Worm (Caenorhabditis elegans) whole organism, L4/young adult: ENCODE results near the gene fbxa-213.
A peak's percentile ranks its signal among the peaks of the same experiment; 100 is the strongest.

ENCODE experiments used
- W03F9.2 ChIP-seq: fragments of 150-350 bp; optimal IDR thresholded peaks from 2 replicates; lab custom pipeline; 2014; ENCODE audit warnings: missing biosample characterization, missing genetic modification characterization
- dao-5 ChIP-seq: sonication (generic microtip); optimal IDR thresholded peaks from 2 replicates; lab custom pipeline; 2016; ENCODE audit warnings: missing genotype, missing genetic modification characterization, moderate library complexity, missing compliant biosample characterization
- him-1 ChIP-seq: sonication (generic microtip); optimal IDR thresholded peaks from 2 replicates; lab custom pipeline; 2016; ENCODE audit warnings: missing genotype, missing genetic modification reagents, missing genetic modification characterization, missing compliant biosample characterization

fbxa-213 gene

DNA sequence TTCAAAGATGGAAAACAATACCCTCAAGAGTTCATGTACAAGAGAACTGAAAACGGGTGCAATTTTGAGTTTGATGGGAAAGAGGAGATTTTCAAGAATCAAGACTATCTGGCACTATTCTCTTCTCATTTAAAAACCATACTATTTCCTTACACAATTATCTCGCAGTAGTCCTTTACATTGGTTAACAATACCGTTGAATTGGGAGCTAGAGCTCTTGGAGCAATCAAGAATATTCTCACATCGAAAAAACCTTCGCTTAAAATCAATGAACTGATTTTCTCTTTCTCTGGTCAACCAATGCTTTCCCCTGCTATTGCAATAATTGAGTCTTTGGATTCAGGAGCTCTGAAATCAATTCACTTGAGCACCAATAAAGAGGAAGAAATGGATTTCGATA lies 15.2 kb downstream of the fbxa-213 start, which contains the start of gene R10E8.2:
Gene R10E8.2, plus strand, starts transcription at position 301 of the 400 bp plus-strand sequence.
- no peak for TF ChIP-seq W03F9.2 (tag; lab: Kevin White, UChicago)
- no peak for TF ChIP-seq him-1 (tag; lab: Kevin White, UChicago)
- no peak for TF ChIP-seq dao-5 (tag; lab: Kevin White, UChicago)

DNA sequence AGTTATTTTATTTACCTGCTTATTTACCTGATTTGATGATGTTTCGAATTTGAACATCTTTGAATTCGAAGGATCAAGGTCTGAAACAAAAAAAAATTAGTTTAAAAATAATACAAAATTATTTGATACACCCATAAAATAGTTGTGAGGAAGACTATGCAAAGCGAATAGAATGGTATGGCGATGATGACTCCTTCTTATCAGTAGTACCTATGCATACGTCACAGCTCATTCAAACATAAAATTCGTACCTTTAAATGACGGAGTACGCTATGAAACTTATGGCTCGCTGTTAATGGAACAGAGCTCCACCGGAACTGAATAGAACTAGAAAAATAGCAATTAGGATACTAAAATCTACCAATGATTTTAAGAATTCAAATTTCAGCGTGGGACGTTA lies 16.4 kb downstream of the fbxa-213 start, which contains the start of gene R10E8.1:
Gene R10E8.1, minus strand, starts transcription at position 178 of the 400 bp plus-strand sequence.
- no peak for TF ChIP-seq W03F9.2 (tag; lab: Kevin White, UChicago)
- TF ChIP-seq him-1 (tag; lab: Kevin White, UChicago), result no peak
- TF ChIP-seq dao-5 (tag; lab: Kevin White, UChicago), result no peak

DNA sequence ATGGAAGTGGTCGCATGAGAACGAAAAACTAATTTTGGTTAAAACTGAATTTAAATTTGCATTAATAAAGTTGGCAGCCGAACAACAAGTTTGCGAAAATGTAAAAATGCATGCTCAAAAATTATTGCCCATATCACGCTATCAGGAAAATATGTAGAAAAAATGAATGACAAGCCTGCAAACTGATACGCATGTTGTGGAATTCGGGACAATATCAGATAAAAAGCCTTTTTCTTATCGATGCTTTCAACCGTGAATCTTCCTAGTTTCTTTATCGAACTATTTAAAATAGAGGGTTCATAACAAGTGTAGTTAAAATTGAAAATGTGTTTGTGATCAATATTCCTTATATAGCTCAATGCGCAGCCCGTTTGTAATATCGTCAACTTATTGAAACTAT lies 22.6 kb downstream of the fbxa-213 start:
- TF ChIP-seq him-1 (tag; lab: Kevin White, UChicago), result no peak

DNA sequence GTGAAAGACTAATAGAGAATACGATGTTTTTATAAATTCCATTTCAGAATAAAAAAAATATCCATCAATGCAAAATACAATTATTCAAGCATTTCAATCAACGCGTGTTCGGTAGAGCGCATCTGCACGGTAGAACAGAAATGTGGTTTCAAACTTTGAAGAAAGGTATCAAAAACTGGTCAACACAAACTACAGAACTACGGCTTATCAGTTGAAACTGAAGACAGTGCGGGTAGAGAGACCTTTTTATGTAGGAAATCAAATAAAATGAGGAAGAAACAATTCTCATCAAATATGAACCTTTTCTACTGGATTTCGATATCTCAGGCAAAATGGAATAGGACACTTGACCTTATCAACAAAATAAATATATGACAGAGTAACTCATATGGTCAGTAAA lies 24.2 kb downstream of the fbxa-213 start:
- no peak for TF ChIP-seq dao-5 (tag; lab: Kevin White, UChicago)
- no peak for TF ChIP-seq him-1 (tag; lab: Kevin White, UChicago)
- TF ChIP-seq W03F9.2 (tag; lab: Kevin White, UChicago), result no peak

DNA sequence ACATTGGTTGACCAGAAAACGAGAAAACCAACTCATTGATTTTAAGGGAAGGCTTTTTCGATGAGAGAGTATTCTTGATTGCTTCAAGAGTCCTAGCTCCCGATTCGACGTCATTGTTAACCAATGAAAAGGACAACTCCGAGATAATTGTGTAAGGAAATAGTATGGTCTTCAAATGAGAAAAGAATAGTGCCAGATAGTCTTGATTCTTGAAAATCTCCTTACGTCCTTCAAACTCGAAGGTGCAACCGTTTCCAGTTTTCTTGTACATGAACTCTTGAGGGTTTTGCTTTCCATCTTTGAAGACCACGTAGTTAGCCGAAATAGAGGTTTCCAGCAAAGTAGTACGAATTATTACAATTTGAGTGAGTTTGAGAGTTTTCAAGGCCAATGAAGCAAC lies 25.4 kb downstream of the fbxa-213 start:
- no peak for TF ChIP-seq W03F9.2 (tag; lab: Kevin White, UChicago)
- TF ChIP-seq dao-5 (tag; lab: Kevin White, UChicago), result no peak
- no peak for TF ChIP-seq him-1 (tag; lab: Kevin White, UChicago)

DNA sequence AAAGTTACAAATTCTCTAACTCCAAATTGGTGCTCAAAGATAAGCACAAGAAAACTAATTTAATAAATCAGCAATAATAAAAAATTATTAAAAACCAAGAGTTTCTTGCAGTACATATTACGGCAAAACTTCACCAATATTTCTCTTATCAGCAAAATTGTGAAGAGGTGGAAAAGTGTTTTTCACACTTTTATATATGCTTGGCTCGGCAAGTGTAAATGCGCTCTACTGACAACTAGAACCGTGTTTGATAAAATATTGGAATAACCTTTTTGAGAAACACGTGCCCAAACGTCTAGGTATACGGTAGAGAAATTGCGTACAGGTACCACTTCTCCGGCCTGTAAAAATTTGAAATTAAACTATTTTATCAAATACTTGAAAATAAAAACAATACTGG lies 27.3 kb downstream of the fbxa-213 start, which contains the start of gene R10E8.8:
Gene R10E8.8, minus strand, starts transcription at position 343 of the 400 bp plus-strand sequence.
- TF ChIP-seq W03F9.2 (tag; lab: Kevin White, UChicago) (peak; percentile 30), him-1 (tag; lab: Kevin White, UChicago) (no peak)

DNA sequence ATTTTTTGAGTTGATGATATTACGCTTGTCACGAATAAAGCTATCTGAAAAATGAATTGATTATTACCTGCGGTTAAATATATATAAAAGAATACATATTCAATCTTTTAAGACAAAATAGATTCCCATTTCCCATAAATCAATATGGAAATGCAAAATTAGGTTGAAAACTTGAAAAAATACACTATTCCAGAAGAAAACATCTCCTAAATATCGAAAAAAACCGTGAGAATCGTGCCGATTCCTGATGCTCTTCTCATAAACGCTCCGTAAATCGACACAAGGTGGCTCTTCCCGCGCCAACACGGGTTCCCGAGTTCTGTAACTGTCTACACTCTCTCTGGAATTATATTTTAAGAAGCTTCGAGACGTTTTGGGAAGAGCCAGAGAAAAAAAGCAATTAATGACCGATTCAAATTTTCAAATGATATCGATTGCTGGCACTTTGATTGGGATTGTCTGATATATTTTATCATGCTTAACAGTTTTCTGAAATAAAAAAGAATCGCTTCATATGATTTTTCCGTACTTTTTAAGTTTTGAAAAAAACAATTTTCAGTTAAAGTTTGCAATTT lies 31.8 kb downstream of the fbxa-213 start, which contains the start of gene R10E8.3:
Gene R10E8.3, minus strand, starts transcription at position 51 of the 575 bp plus-strand sequence.
- no peak for TF ChIP-seq W03F9.2 (tag; lab: Kevin White, UChicago)
- no peak for TF ChIP-seq him-1 (tag; lab: Kevin White, UChicago)
- TF ChIP-seq dao-5 (tag; lab: Kevin White, UChicago), result no peak

DNA sequence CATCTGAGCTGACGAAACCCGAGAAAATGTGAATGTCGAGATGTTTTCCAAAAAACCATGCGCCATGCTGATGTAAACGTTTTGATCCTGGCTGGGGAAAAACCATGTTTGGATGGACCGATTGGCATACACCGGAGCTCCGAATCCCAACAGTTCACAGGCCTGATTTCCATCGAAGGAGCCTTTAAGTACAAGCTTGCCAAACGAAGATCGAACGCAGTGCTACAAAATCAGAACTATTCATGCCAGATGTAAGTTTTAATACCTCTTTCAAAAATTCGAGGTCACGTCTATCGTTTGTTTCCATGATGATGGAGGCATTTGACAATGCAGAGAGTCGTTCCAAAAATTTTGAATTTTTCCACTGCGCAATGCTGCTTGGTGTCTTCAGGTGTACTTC lies 32.8 kb downstream of the fbxa-213 start:
- no peak for TF ChIP-seq him-1 (tag; lab: Kevin White, UChicago)
- no peak for TF ChIP-seq W03F9.2 (tag; lab: Kevin White, UChicago)
- TF ChIP-seq dao-5 (tag; lab: Kevin White, UChicago), result no peak

DNA sequence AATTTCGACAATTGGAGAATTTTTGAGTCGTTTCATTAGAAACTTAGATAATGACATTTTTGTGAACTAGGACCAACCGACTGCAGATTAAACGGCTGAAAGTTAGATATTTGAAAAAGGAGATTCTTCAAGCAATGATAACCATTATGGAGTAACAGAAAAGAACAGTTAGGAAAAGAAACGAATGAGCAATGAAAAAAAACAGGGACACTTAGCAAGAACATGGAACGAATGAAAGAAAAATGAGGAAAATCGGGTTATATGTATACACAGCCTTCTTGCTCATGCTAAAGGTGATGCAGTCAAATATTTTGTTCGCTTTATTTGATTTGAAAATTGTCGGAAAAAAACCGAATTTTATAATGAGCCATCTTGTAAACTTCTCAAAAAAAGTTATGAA lies 44.3 kb downstream of the fbxa-213 start, which contains the start of gene F16H6.10:
Gene F16H6.10, minus strand, starts transcription at position 101 of the 400 bp plus-strand sequence.
- TF ChIP-seq W03F9.2 (tag; lab: Kevin White, UChicago) (no peak), dao-5 (tag; lab: Kevin White, UChicago) (no peak), him-1 (tag; lab: Kevin White, UChicago) (no peak)
